Worm (Caenorhabditis elegans): ENCODE measurements around the gene C31H1.1.

DNA sequence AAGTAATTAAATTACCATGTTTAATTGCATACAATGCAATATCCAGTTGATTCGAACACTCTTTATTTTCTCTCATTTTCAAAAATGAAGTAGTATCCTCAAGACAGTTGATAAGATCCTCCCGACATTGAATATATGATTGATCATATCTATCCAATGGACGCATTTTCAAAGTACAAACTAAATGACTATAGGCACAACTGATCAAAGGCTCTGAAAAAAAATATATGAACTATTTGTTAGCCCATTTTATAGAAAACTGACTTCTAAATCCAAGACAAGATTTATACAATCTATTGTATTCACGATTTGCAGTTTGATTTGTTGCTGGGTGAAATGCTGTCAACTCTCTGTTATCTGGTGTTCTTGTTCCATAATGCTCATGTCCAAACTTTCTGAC is 1.8 kb upstream of the C31H1.1 start:
- TF ChIP-seq ztf-4 (tag; optimal IDR thresholded peaks at IDR 0.05) (no peak), fos-1 (tag; optimal IDR thresholded peaks at IDR 0.05) (no peak), eor-1 (tag; optimal IDR thresholded peaks at IDR 0.05) (no peak), mdl-1 (tag; optimal IDR thresholded peaks at IDR 0.05) (no peak), jun-1 (tag; optimal IDR thresholded peaks at IDR 0.05) (no peak), unc-62 (GFP tag; optimal IDR thresholded peaks at IDR 0.05) (no peak)
